Worm (Caenorhabditis elegans) whole organism, L1 larva: Measurements from ENCODE around the gene C10A4.6.
"Not testable (repeated sequence)": the region's sequence is repeated elsewhere in the genome, so short reads cannot be mapped to it uniquely, and the experiment has no call there.

Experiments used
- ama-1 ChIP-seq: fragments of 150-350 bp; optimal IDR thresholded peaks from 2 replicates; lab custom pipeline; 2014
- ceh-90 ChIP-seq: sonication (generic microtip); optimal IDR thresholded peaks from 2 replicates; lab custom pipeline; 2016; ENCODE audit warnings: missing genetic modification characterization, missing compliant biosample characterization
- dpl-1 ChIP-seq, 3 experiments: fragments of 150-350 bp in 2 of 3; sonication (generic microtip) in 1 of 3; optimal IDR thresholded peaks; 2 replicates each; lab custom pipeline; 2014 to 2017; ENCODE audit warnings: missing biosample characterization in 3 of 3, missing genetic modification characterization in 3 of 3, missing genetic modification reagents in 3 of 3
- xbp-1 ChIP-seq: sonication (generic microtip); optimal IDR thresholded peaks from 2 replicates; lab custom pipeline; 2016; ENCODE audit warnings: missing genetic modification characterization, missing compliant biosample characterization
- zag-1 ChIP-seq: fragments of 150-350 bp; optimal IDR thresholded peaks from 2 replicates; lab custom pipeline; 2014; ENCODE audit warnings: missing biosample characterization, missing genetic modification characterization

DNA sequence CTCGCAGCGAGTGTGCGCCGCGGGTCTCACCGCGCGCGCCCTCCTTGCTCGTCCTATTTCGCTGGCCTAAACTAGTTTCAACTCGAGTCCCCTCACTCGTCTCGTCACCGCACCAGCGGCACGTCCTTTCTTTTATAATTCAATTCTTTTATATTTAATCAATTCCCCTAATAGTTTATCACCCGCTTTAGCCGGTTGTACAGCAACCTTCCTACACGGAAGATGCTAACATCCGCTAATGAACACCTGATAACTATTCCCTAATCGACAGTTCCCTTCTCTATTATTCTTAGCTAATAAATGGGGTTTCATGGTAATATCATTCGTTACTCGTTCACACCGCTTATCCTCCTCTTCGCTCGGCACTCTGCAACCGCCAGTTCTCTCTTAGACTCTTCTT, 25.1 kb upstream of the C10A4.6 start, which contains the start of gene C56G3.2:
- TF ChIP-seq dpl-1 (GFP tag; optimal IDR thresholded peaks at IDR 0.05; lab: Kevin White, UChicago); ceh-90 (tag; lab: Kevin White, UChicago); zag-1 (tag; lab: Kevin White, UChicago); xbp-1 (tag; lab: Kevin White, UChicago); ama-1 (lab: Kevin White, UChicago): not testable (repeated sequence)
